Worm (Caenorhabditis elegans) whole organism, L2 larva: ENCODE measurements around the gene gem-4.

ENCODE experiments used
- R02D3.7 ChIP-seq: fragments of 150-350 bp; optimal IDR thresholded peaks from 2 replicates; lab custom pipeline; 2014; ENCODE audit warnings: missing biosample characterization, missing genetic modification characterization
- blmp-1 ChIP-seq: sonication (generic microtip); optimal IDR thresholded peaks from 2 replicates; lab custom pipeline; 2017; ENCODE audit warnings: missing genetic modification characterization, mild to moderate bottlenecking, missing compliant biosample characterization, antibody characterized with exemption, moderate library complexity; ENCODE audit not compliant: insufficient read depth
- elt-3 ChIP-seq: sonication (generic microtip); optimal IDR thresholded peaks from 2 replicates; lab custom pipeline; 2017; ENCODE audit warnings: missing biosample characterization, missing genetic modification characterization
- lin-11 ChIP-seq: fragments of 150-350 bp; sonication (generic microtip); optimal IDR thresholded peaks from 2 replicates; lab custom pipeline; 2014; ENCODE audit warnings: missing biosample characterization, missing genetic modification characterization, inconsistent platforms, mixed read lengths
- nhr-10 ChIP-seq: sonication (generic microtip); optimal IDR thresholded peaks from 2 replicates; lab custom pipeline; 2017; ENCODE audit warnings: missing biosample characterization, missing genetic modification characterization
- nhr-12 ChIP-seq: fragments of 150-350 bp; optimal IDR thresholded peaks from 2 replicates; lab custom pipeline; 2014; ENCODE audit warnings: missing biosample characterization, missing genetic modification characterization
- nhr-25 ChIP-seq: fragments of 150-350 bp; sonication (generic microtip); optimal IDR thresholded peaks from 3 replicates; lab custom pipeline; 2014; ENCODE audit warnings: missing biosample characterization, missing genetic modification characterization
- nhr-77 ChIP-seq: fragments of 150-350 bp; optimal IDR thresholded peaks from 2 replicates; lab custom pipeline; 2014; ENCODE audit warnings: missing biosample characterization, missing genetic modification characterization

DNA sequence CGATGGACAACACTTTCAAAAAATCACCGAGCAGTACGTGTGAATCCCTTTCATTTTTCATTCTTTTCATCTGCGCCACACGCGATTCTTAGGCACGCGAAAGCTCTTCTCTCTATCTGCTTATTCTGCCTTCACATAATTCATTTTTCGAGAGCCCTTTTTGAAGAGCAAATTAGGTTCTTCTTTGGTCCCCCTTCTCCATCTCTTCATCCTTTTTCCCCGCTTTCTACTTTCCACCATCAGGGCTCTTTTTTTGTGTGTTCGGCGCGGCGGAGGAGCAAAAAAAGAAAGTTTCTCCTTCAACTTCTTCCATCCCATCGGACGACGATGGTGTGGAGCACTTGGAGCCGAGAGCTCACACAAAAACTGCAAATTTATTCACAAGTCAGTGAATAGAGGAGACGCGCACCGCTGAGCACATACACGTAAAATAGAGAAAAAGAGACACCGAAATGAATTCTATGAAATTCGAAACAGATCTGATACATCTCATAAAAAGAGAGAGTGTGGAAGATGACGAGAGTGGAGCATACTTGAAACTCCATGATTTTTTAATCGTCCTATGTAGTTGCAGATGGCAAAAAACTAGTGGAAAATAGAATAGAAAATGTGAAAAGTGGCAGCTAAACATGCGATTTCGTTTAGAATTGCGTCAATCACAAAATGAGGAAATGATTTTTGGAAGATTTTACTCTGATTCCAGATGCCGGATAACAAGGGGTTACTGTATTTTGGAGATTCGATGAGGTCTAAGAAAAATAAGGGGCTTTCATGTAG lies 39.8 kb downstream of the gem-4 start:
- TF ChIP-seq nhr-10 (tag; lab: Kevin White, UChicago) (no peak), elt-3 (tag; lab: Kevin White, UChicago) (no peak), R02D3.7 (no peak), nhr-12 (no peak), nhr-77 (tag; lab: Kevin White, UChicago) (no peak), blmp-1 (tag; lab: Kevin White, UChicago) (no peak), nhr-25 (no peak), lin-11 (tag; lab: Kevin White, UChicago) (no peak)
